Fruit fly (Drosophila melanogaster): ENCODE data around the gene Itgbn.

dm6 chr2L:21016168-21016567 lies 36.7 kb upstream of the Itgbn start:
- TF ChIP-seq Ets98B (GFP tag; IDR thresholded peaks at IDR 0.05), result no peak
- TF ChIP-seq CG4496 (GFP tag; IDR thresholded peaks at IDR 0.05), result no peak
- TF ChIP-seq CG12605 (GFP tag; IDR thresholded peaks at IDR 0.05), result no peak
- TF ChIP-seq EcR (GFP tag; optimal IDR thresholded peaks at IDR 0.05), result no peak
- TF ChIP-seq CG9948 (tag; optimal IDR thresholded peaks at IDR 0.05), result peak; percentile 20
- TF ChIP-seq CG13204 (GFP tag; optimal IDR thresholded peaks at IDR 0.05), result no peak
- no peak for TF ChIP-seq rn (GFP tag; IDR thresholded peaks at IDR 0.05)
- TF ChIP-seq CG32121 (GFP tag; IDR thresholded peaks at IDR 0.05), result no peak
- no peak for TF ChIP-seq Pif1A (GFP tag; optimal IDR thresholded peaks at IDR 0.05)

Measured in whole organism, pupa.